Worm (Caenorhabditis elegans) whole organism, young adult: ENCODE results near the gene tos-1.

Experiments
- B0019.2 ChIP-seq: fragments of 200-800 bp; sonication (Bioruptor generic); conservative IDR thresholded peaks from 2 replicates; pipeline ENCODE4 v1.3.6; 2022; ENCODE audit warnings: missing genetic modification reagents, missing genetic modification characterization, missing compliant biosample characterization
- B0261.1 ChIP-seq: sonication (generic microtip); optimal IDR thresholded peaks from 2 replicates; lab custom pipeline; 2016; ENCODE audit warnings: mild to moderate bottlenecking, missing genetic modification characterization, moderate library complexity, missing compliant biosample characterization
- B0336.3 ChIP-seq: fragments of 200-800 bp; sonication (Bioruptor generic); IDR thresholded peaks from 2 replicates; pipeline ENCODE4 v1.3.6; 2022; ENCODE audit warnings: missing genetic modification characterization, missing compliant biosample characterization
- F57C9.4 ChIP-seq: sonication (generic microtip); optimal IDR thresholded peaks from 2 replicates; lab custom pipeline; 2017; ENCODE audit warnings: mild to moderate bottlenecking, missing genetic modification characterization, missing compliant biosample characterization
- T26A5.8 ChIP-seq: sonication (generic microtip); optimal IDR thresholded peaks from 2 replicates; lab custom pipeline; 2016; ENCODE audit warnings: missing genetic modification characterization, missing compliant biosample characterization
- Y56A3A.18 ChIP-seq: fragments of 200-800 bp; sonication (Bioruptor generic); IDR thresholded peaks from 2 replicates; pipeline ENCODE4 v1.3.6; 2022; ENCODE audit warnings: missing genetic modification reagents, missing genetic modification characterization, missing compliant biosample characterization
- Y79H2A.3 ChIP-seq: fragments of 200-800 bp; sonication (Bioruptor generic); conservative IDR thresholded peaks from 2 replicates; pipeline ENCODE4 v1.3.6; 2022; ENCODE audit warnings: missing genetic modification reagents, missing genetic modification characterization, missing compliant biosample characterization
- Y95B8A.8 ChIP-seq: fragments of 200-800 bp; sonication (Bioruptor generic); IDR thresholded peaks from 2 replicates; pipeline ENCODE4 v1.3.6; 2022; ENCODE audit warnings: missing genetic modification reagents, missing genetic modification characterization, missing compliant biosample characterization
- ama-1 ChIP-seq, 3 experiments: fragments of 150-350 bp in 1 of 3; sonication (generic microtip) in 2 of 3; optimal IDR thresholded peaks; 2 replicates each; lab custom pipeline; 2014 to 2018; ENCODE audit warnings: missing biosample characterization in 2 of 3, missing genetic modification characterization in 2 of 3, missing genetic modification reagents in 2 of 3
- aptf-2 ChIP-seq: fragments of 200-800 bp; sonication (Bioruptor generic); conservative IDR thresholded peaks from 2 replicates; pipeline ENCODE4 v1.3.6; 2022; ENCODE audit warnings: missing genetic modification reagents, missing genetic modification characterization, missing compliant biosample characterization
- cebp-2 ChIP-seq: fragments of 200-800 bp; sonication (Bioruptor generic); IDR thresholded peaks from 2 replicates; pipeline ENCODE4 v1.3.6; 2022; ENCODE audit warnings: missing genetic modification characterization, missing compliant biosample characterization
- ceh-40 ChIP-seq: fragments of 200-800 bp; sonication (Bioruptor generic); IDR thresholded peaks from 2 replicates; pipeline ENCODE4 v1.3.6; 2022; ENCODE audit warnings: missing genetic modification characterization, missing compliant biosample characterization
- ceh-91 ChIP-seq: fragments of 200-800 bp; sonication (Bioruptor generic); IDR thresholded peaks from 2 replicates; pipeline ENCODE4 v1.3.6; 2022; ENCODE audit warnings: missing genetic modification reagents, missing genetic modification characterization, missing compliant biosample characterization
- egl-44 ChIP-seq: fragments of 200-800 bp; sonication (Bioruptor generic); IDR thresholded peaks from 2 replicates; pipeline ENCODE4 v1.3.6; 2022; ENCODE audit warnings: missing genetic modification reagents, missing genetic modification characterization, missing compliant biosample characterization
- ekl-4 ChIP-seq: fragments of 200-800 bp; sonication (Bioruptor generic); IDR thresholded peaks from 2 replicates; pipeline ENCODE4 v1.3.6; 2022; ENCODE audit warnings: missing genetic modification reagents, missing genetic modification characterization, missing compliant biosample characterization
- ets-4 ChIP-seq: fragments of 200-800 bp; sonication (Bioruptor generic); optimal IDR thresholded peaks from 2 replicates; lab custom pipeline; 2018; ENCODE audit warnings: mild to moderate bottlenecking, missing genetic modification characterization, missing compliant biosample characterization
- gei-17 ChIP-seq: fragments of 200-800 bp; sonication (Bioruptor generic); optimal IDR thresholded peaks from 2 replicates; lab custom pipeline; 2018; ENCODE audit warnings: mild to moderate bottlenecking, missing genetic modification characterization, missing compliant biosample characterization
- him-1 ChIP-seq: sonication (generic microtip); optimal IDR thresholded peaks from 2 replicates; lab custom pipeline; 2016; ENCODE audit warnings: missing genotype, missing genetic modification reagents, missing genetic modification characterization, missing compliant biosample characterization
- hlh-12 ChIP-seq: sonication (generic microtip); optimal IDR thresholded peaks from 2 replicates; lab custom pipeline; 2016; ENCODE audit warnings: missing genetic modification characterization, missing compliant biosample characterization
- hrde-1 ChIP-seq: sonication (generic microtip); optimal IDR thresholded peaks from 2 replicates; lab custom pipeline; 2016; ENCODE audit warnings: missing genetic modification characterization, mild to moderate bottlenecking, missing compliant biosample characterization, moderate library complexity, missing genotype, missing genetic modification reagents, borderline replicate concordance
- lin-35 ChIP-seq, 3 experiments: fragments of 150-350 bp in 2 of 3; sonication (generic microtip) in 1 of 3; optimal IDR thresholded peaks; 2 replicates each; lab custom pipeline; 2014 to 2018; ENCODE audit warnings: missing biosample characterization in 3 of 3, missing genetic modification characterization in 3 of 3, missing genetic modification reagents in 3 of 3
- madf-3 ChIP-seq: fragments of 200-800 bp; sonication (Bioruptor generic); IDR thresholded peaks from 2 replicates; pipeline ENCODE4 v1.3.6; 2022; ENCODE audit warnings: missing genetic modification reagents, missing genetic modification characterization, missing compliant biosample characterization
- madf-6 ChIP-seq: fragments of 200-800 bp; sonication (Bioruptor generic); IDR thresholded peaks from 2 replicates; pipeline ENCODE4 v1.3.6; 2022; ENCODE audit warnings: missing genetic modification reagents, missing genetic modification characterization, missing compliant biosample characterization
- madf-8 ChIP-seq: fragments of 200-800 bp; sonication (Bioruptor generic); conservative IDR thresholded peaks from 2 replicates; pipeline ENCODE4 v1.3.6; 2022; ENCODE audit warnings: missing genetic modification reagents, missing genetic modification characterization, missing compliant biosample characterization
- nhr-120 ChIP-seq: fragments of 200-800 bp; sonication (Bioruptor generic); IDR thresholded peaks from 2 replicates; pipeline ENCODE4 v1.3.6; 2022; ENCODE audit warnings: missing genetic modification characterization, missing compliant biosample characterization
- nhr-179 ChIP-seq: sonication (generic microtip); optimal IDR thresholded peaks from 2 replicates; lab custom pipeline; 2016; ENCODE audit warnings: mild to moderate bottlenecking, missing genetic modification characterization, missing compliant biosample characterization
- nhr-27 ChIP-seq: fragments of 200-800 bp; sonication (Bioruptor generic); optimal IDR thresholded peaks from 2 replicates; lab custom pipeline; 2018; ENCODE audit warnings: mild to moderate bottlenecking, missing genetic modification characterization, moderate library complexity, missing compliant biosample characterization
- nhr-80 ChIP-seq: sonication (generic microtip); optimal IDR thresholded peaks from 2 replicates; lab custom pipeline; 2016; ENCODE audit warnings: missing genetic modification characterization, missing compliant biosample characterization
- rcor-1 ChIP-seq: fragments of 200-800 bp; sonication (Bioruptor generic); IDR thresholded peaks from 2 replicates; pipeline ENCODE4 v1.3.6; 2022; ENCODE audit warnings: missing genetic modification reagents, missing genetic modification characterization, missing compliant biosample characterization
- repo-1 ChIP-seq: sonication (generic microtip); optimal IDR thresholded peaks from 2 replicates; lab custom pipeline; 2017; ENCODE audit warnings: mild to moderate bottlenecking, missing genetic modification characterization, missing compliant biosample characterization
- sdz-38 ChIP-seq: sonication (generic microtip); optimal IDR thresholded peaks from 2 replicates; lab custom pipeline; 2016; ENCODE audit warnings: missing genotype, missing genetic modification characterization, missing compliant biosample characterization
- sea-2 ChIP-seq: fragments of 200-800 bp; sonication (Bioruptor generic); IDR thresholded peaks from 2 replicates; pipeline ENCODE4 v1.3.6; 2022; ENCODE audit warnings: missing genetic modification characterization, missing compliant biosample characterization
- snpc-1.1 ChIP-seq: sonication (generic microtip); optimal IDR thresholded peaks from 2 replicates; lab custom pipeline; 2017; ENCODE audit warnings: missing genetic modification characterization, mild to moderate bottlenecking, missing compliant biosample characterization, antibody characterized with exemption, moderate library complexity, missing genotype, missing genetic modification reagents; ENCODE audit not compliant: insufficient read depth
- snpc-1.3 ChIP-seq: sonication (generic microtip); optimal IDR thresholded peaks from 2 replicates; lab custom pipeline; 2017; ENCODE audit warnings: missing genetic modification characterization, mild to moderate bottlenecking, missing compliant biosample characterization, antibody characterized with exemption, moderate library complexity, missing genotype, missing genetic modification reagents; ENCODE audit not compliant: insufficient read depth
- snpc-3.4 ChIP-seq: sonication (generic microtip); optimal IDR thresholded peaks from 2 replicates; lab custom pipeline; 2017; ENCODE audit warnings: missing genetic modification characterization, mild to moderate bottlenecking, missing compliant biosample characterization, antibody characterized with exemption, moderate library complexity, missing genotype, missing genetic modification reagents
- snpc-4 ChIP-seq, 5 experiments: fragments of 150-350 bp in 1 of 5; sonication (generic microtip) in 4 of 5; optimal IDR thresholded peaks; 2 replicates each; lab custom pipeline; 2014 to 2018; ENCODE audit warnings: missing genetic modification characterization in 5 of 5, missing biosample characterization in 3 of 5, antibody characterized with exemption in 2 of 5, mild to moderate bottlenecking in 2 of 5, missing compliant biosample characterization in 2 of 5, missing genotype in 2 of 5, moderate library complexity in 2 of 5, missing genetic modification reagents in 1 of 5
- tbp1 ChIP-seq: fragments of 200-800 bp; sonication (Bioruptor generic); optimal IDR thresholded peaks from 2 replicates; lab custom pipeline; 2018; ENCODE audit warnings: mild to moderate bottlenecking, missing genetic modification characterization, missing compliant biosample characterization
- unc-62 ChIP-seq: fragments of 150-350 bp; optimal IDR thresholded peaks from 2 replicates; lab custom pipeline; 2014; ENCODE audit warnings: missing biosample characterization, missing genetic modification reagents, missing genetic modification characterization
- zfh-2 ChIP-seq: fragments of 200-800 bp; sonication (Bioruptor generic); conservative IDR thresholded peaks from 2 replicates; pipeline ENCODE4 v1.3.6; 2022; ENCODE audit warnings: missing genetic modification reagents, missing genetic modification characterization, missing compliant biosample characterization
- zim-3 ChIP-seq: sonication (generic microtip); optimal IDR thresholded peaks from 2 replicates; lab custom pipeline; 2017; ENCODE audit warnings: mild to moderate bottlenecking, missing genetic modification characterization, moderate library complexity, missing compliant biosample characterization

Gene tos-1

DNA sequence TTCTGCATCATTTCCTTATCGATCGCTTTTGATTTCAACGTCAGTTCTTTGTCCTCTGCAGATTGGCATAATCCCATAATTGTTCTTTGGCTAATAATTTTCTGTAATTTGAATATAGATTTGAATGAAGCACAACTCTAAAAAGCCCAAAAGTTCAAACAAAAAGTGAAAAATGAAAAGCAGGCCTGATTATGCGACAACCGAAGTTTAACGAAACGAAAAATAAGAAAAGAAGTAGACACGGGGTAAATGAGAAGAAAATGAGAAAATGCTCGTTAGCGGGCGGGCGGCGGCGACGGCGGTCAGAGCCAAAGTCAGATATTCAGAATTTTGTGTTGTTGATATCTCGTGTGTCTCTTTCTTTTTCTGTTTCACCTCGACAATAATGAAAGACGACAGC lies 15.7 kb upstream of the tos-1 start, which contains the start of gene gpa-3:
Gene gpa-3 (minus strand): TSS at position 101 of the 400 bp plus-strand sequence.
- TF ChIP-seq egl-44 (GFP tag; lab: Robert Waterston, UW) (no peak), ekl-4 (GFP tag; lab: Robert Waterston, UW) (no peak), aptf-2 (no peak), sdz-38 (tag; lab: Kevin White, UChicago) (no peak), madf-8 (GFP tag; lab: Robert Waterston, UW) (no peak), madf-3 (GFP tag; lab: Robert Waterston, UW) (no peak), zfh-2 (no peak), Y95B8A.8 (GFP tag; lab: Robert Waterston, UW) (no peak), ama-1 (optimal IDR thresholded peaks at IDR 0.05; lab: Kevin White, UChicago) (no peak), ama-1 (GFP tag; optimal IDR thresholded peaks at IDR 0.05; lab: Kevin White, UChicago) (no peak), ceh-40 (GFP tag; lab: Robert Waterston, UW) (no peak), lin-35 (GFP tag; optimal IDR thresholded peaks at IDR 0.05; lab: Kevin White, UChicago) (no peak), Y56A3A.18 (GFP tag; lab: Robert Waterston, UW) (no peak), him-1 (tag; lab: Kevin White, UChicago) (no peak)

DNA sequence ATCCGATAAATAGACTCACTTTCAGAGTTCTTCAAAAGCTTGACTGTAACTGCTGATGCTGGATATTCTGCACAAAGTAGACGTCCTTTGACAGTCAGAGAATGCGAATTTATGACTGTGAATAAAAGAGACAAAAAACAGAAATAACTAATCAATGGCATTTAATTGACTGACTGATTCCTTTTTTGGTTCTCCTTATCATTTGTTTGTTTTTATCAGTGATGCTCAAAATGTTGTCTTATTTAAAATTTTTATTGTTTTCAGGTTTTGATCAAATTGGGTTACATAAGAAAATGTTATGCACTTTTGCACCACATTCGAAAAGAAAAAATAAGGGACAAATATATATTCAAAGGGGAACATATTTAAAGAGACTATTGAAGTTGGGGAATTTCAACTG lies 12.3 kb upstream of the tos-1 start, which contains the start of gene ttr-49:
Gene ttr-49 (minus strand): TSS at position 171 of the 400 bp plus-strand sequence.
- peak; percentile 51 for TF ChIP-seq nhr-80 (tag; lab: Kevin White, UChicago)
- no peak for TF ChIP-seq snpc-1.1 (tag; lab: Kevin White, UChicago)
- TF ChIP-seq F57C9.4 (tag; lab: Kevin White, UChicago), result no peak

DNA sequence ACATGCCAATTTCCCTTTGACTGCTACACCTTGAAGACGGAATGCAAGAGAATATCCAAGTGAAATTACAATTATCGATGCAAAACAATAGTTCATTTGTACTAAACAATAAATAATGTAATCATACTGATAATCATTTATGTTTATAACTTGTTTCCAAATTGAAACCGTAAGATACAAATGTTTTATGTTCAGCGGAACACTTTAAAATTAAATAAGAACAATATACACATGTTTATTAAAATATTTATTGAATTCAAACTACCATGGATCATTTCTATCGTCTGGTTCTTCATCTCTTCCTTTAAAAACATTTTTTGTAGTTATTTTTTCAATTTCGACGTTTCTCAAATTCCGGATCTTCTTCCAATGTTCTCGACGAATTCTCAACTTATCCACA lies 11.4 kb upstream of the tos-1 start, which contains the start of gene ttr-40:
Gene ttr-40 (minus strand): TSS at position 101 of the 400 bp plus-strand sequence.
- TF ChIP-seq hrde-1 (tag; lab: Kevin White, UChicago) (no peak), gei-17 (GFP tag; lab: Kevin White, UChicago) (no peak)

DNA sequence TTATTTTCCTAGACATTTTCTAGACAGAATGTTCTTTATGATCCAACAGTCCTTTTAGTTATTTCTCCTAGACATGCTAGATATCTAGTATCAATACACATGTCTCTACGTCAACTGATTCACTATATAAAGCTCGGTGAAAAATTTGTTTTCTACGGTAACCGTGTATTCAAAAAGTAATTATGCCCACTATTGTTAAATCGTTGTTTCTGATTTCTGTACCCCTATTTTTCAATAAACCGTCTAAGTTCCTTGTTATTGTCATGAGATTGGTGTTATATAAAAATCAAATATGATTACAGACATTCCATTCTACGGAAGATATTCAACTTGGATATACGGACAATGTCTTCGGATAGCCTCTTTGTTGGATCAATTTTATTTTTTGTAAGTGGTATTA lies 8.9 kb upstream of the tos-1 start, which contains the start of gene srx-46:
Gene srx-46 (plus strand): TSS at position 301 of the 400 bp plus-strand sequence.
- TF ChIP-seq madf-3 (GFP tag; lab: Robert Waterston, UW) (no peak), snpc-4 (GFP tag; optimal IDR thresholded peaks at IDR 0.05; lab: Kevin White, UChicago) (no peak), snpc-4 (tag; optimal IDR thresholded peaks at IDR 0.05; lab: Kevin White, UChicago) (no peak), egl-44 (GFP tag; lab: Robert Waterston, UW) (no peak), nhr-27 (tag; lab: Kevin White, UChicago) (no peak), B0019.2 (GFP tag; lab: Robert Waterston, UW) (no peak), B0261.1 (tag; lab: Kevin White, UChicago) (no peak), nhr-120 (no peak), Y79H2A.3 (GFP tag; lab: Robert Waterston, UW) (no peak), unc-62 (no peak), tbp1 (GFP tag; lab: Kevin White, UChicago) (no peak), repo-1 (tag; lab: Kevin White, UChicago) (no peak), zim-3 (tag; lab: Kevin White, UChicago) (no peak)

DNA sequence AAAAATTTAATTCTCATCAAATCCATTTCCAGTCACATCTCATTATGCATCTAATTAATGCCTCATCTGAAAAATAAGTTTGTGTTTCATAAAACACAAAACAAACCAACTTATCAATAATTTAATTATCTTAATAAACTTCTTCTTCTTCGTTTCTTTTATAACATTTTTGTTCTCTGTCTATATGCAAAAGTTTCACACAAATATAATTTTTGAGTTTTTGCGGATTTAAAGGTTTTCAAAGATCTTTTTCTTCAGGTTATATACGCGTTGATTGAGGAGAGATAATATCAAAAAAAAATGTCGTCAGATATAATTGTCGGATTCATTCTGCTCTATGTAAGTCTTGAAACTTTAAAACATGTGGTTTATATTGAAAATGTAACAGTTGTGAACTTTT lies 5.7 kb upstream of the tos-1 start, which contains the start of gene srx-47:
Gene srx-47 (plus strand): TSS at position 301 of the 400 bp plus-strand sequence.
- no peak for TF ChIP-seq rcor-1
- no peak for TF ChIP-seq snpc-1.3 (tag; lab: Kevin White, UChicago)
- no peak for TF ChIP-seq unc-62
- TF ChIP-seq gei-17 (GFP tag; lab: Kevin White, UChicago), result no peak
- TF ChIP-seq sea-2 (GFP tag; lab: Robert Waterston, UW), result no peak
- TF ChIP-seq cebp-2, result no peak
- TF ChIP-seq nhr-179 (tag; lab: Kevin White, UChicago), result no peak
- TF ChIP-seq B0336.3 (GFP tag; lab: Robert Waterston, UW), result no peak
- TF ChIP-seq hrde-1 (tag; lab: Kevin White, UChicago), result no peak
- TF ChIP-seq ets-4 (GFP tag; lab: Kevin White, UChicago), result no peak
- TF ChIP-seq ceh-91 (GFP tag; lab: Robert Waterston, UW), result no peak
- no peak for TF ChIP-seq hlh-12 (tag; lab: Kevin White, UChicago)
- TF ChIP-seq T26A5.8 (tag; lab: Kevin White, UChicago), result no peak
- TF ChIP-seq madf-6 (GFP tag; lab: Robert Waterston, UW), result no peak
- no peak for TF ChIP-seq snpc-3.4 (tag; lab: Kevin White, UChicago)
- TF ChIP-seq Y56A3A.18 (GFP tag; lab: Robert Waterston, UW), result no peak
